Worm (Caenorhabditis elegans) whole organism, L2 larva: ENCODE measurements around the gene F10E7.2.
A peak's percentile ranks its signal among the peaks of the same experiment; 100 is the strongest.

ENCODE experiments used
- ZK546.5 ChIP-seq: sonication (generic microtip); optimal IDR thresholded peaks from 2 replicates; lab custom pipeline; 2017; ENCODE audit warnings: missing biosample characterization, missing genetic modification characterization
- aly-2 ChIP-seq: fragments of 150-350 bp; optimal IDR thresholded peaks from 2 replicates; lab custom pipeline; 2014; ENCODE audit warnings: missing biosample characterization, missing genetic modification characterization
- ama-1 ChIP-seq: fragments of 150-350 bp; optimal IDR thresholded peaks from 2 replicates; lab custom pipeline; 2018; ENCODE audit warnings: inconsistent platforms
- dmd-4 ChIP-seq: sonication (generic microtip); optimal IDR thresholded peaks from 2 replicates; lab custom pipeline; 2017; ENCODE audit warnings: missing biosample characterization, missing genetic modification characterization
- elt-3 ChIP-seq: sonication (generic microtip); optimal IDR thresholded peaks from 2 replicates; lab custom pipeline; 2017; ENCODE audit warnings: missing biosample characterization, missing genetic modification characterization
- mdl-1 ChIP-seq, 2 experiments: fragments of 150-350 bp in 1 of 2; sonication (generic microtip) in 1 of 2; optimal IDR thresholded peaks; 2 replicates each; lab custom pipeline; 2017; ENCODE audit warnings: missing biosample characterization in 2 of 2, missing genetic modification characterization in 2 of 2
- nhr-77 ChIP-seq: fragments of 150-350 bp; optimal IDR thresholded peaks from 2 replicates; lab custom pipeline; 2014; ENCODE audit warnings: missing biosample characterization, missing genetic modification characterization
- unc-39 ChIP-seq: fragments of 150-350 bp; optimal IDR thresholded peaks from 2 replicates; lab custom pipeline; 2014; ENCODE audit warnings: missing biosample characterization, missing genetic modification characterization
- zag-1 ChIP-seq: fragments of 150-350 bp; optimal IDR thresholded peaks from 2 replicates; lab custom pipeline; 2014; ENCODE audit warnings: missing biosample characterization, missing genetic modification characterization

ce11 chrII:7151969-7152631 is 30.1 kb downstream of the F10E7.2 start, which contains the start of gene fust-1:
- TF ChIP-seq elt-3 (tag; lab: Kevin White, UChicago), result no peak
- TF ChIP-seq ama-1, result peak; percentile 79
- peak in 1 of 2 experiments; percentile 72 for TF ChIP-seq mdl-1 (tag; optimal IDR thresholded peaks at IDR 0.05; lab: Kevin White, UChicago)
- TF ChIP-seq ZK546.5 (tag; lab: Kevin White, UChicago), result peak; percentile 71
- no peak for TF ChIP-seq aly-2 (tag; lab: Kevin White, UChicago)
- peak; percentile 67 for TF ChIP-seq dmd-4 (tag; lab: Kevin White, UChicago)
- TF ChIP-seq nhr-77 (tag; lab: Kevin White, UChicago), result peak; percentile 82
- TF ChIP-seq unc-39, result no peak
- peak; percentile 80 for TF ChIP-seq zag-1 (tag; lab: Kevin White, UChicago)
